Worm (Caenorhabditis elegans): ENCODE measurements around the gene K07E3.2.

The K07E3.2 gene

DNA sequence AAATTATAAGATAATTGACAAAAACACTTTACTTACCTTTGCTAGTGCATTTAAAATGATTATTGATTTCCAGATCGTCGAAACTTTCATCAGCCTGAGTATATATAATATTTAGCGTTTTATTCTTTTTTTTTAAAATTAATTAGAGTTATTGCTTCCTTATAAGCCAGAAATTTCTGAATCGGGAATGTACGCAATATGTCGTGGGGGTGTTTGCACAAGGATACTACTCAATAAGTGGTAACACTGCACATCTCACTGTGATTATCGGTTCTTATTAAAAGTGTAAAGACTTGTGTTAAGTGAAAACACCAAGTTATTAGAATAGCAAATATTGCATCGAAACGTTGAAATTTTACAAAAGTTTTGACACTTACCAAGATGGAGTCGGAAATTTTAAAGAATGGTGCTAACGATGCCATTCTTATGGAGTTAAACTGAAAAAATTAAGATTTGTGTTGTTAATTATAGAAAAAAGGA lies 46.3 kb upstream of the K07E3.2 start, which contains the start of gene dim-1:
Gene dim-1 (minus strand): TSS at position 430 of the 480 bp plus-strand sequence.
- no peak for TF ChIP-seq gei-17 (GFP tag; optimal IDR thresholded peaks at IDR 0.05)
- TF ChIP-seq Y79H2A.3 (GFP tag; conservative IDR thresholded peaks at IDR 0.05), result no peak
- no peak for TF ChIP-seq F57A8.1 (GFP tag; optimal IDR thresholded peaks at IDR 0.05)
- TF ChIP-seq Y53G8AR.9 (GFP tag; conservative IDR thresholded peaks at IDR 0.05), result no peak
- TF ChIP-seq F37B4.10 (GFP tag; IDR thresholded peaks at IDR 0.05), result no peak
- no peak for TF ChIP-seq egrh-3 (GFP tag; IDR thresholded peaks at IDR 0.05)
- TF ChIP-seq ztf-3 (GFP tag; optimal IDR thresholded peaks at IDR 0.05), result no peak
- no peak for TF ChIP-seq cebp-2 (GFP tag; IDR thresholded peaks at IDR 0.05)
- no peak for TF ChIP-seq dpl-1 (GFP tag; optimal IDR thresholded peaks at IDR 0.05)
- no peak for TF ChIP-seq B0336.3 (GFP tag; IDR thresholded peaks at IDR 0.05)

DNA sequence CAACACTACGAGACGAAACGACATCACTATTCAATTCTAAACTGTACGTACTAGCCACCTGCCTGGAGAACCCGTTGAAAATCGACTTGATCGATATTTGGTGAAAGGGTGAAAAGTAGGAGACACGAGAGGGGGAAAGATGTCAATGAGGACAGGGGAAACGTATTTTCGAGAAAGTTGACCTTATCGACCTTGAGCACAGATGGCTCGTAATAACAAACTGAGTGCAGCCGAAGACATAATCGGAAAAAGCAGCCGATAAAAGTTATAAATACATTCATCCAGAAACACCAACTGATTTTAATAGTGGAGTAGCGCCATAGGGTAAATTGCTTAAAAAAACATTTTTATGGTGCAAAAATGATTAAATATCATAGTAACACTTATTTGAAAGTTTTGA lies 44.1 kb upstream of the K07E3.2 start:
- TF ChIP-seq attf-6 (GFP tag; IDR thresholded peaks at IDR 0.05) (no peak), ekl-4 (GFP tag; IDR thresholded peaks at IDR 0.05) (no peak), Y53G8AR.9 (GFP tag; conservative IDR thresholded peaks at IDR 0.05) (no peak), mes-4 (tag; optimal IDR thresholded peaks at IDR 0.05) (no peak), F37B4.10 (GFP tag; IDR thresholded peaks at IDR 0.05) (no peak), lsl-1 (GFP tag; optimal IDR thresholded peaks at IDR 0.05) (no peak), lir-1 (GFP tag; conservative IDR thresholded peaks at IDR 0.05) (no peak), nhr-27 (tag; optimal IDR thresholded peaks at IDR 0.05) (no peak), C06A6.2 (GFP tag; conservative IDR thresholded peaks at IDR 0.05) (no peak), tlf-1 (GFP tag; optimal IDR thresholded peaks at IDR 0.05) (no peak), Y79H2A.3 (GFP tag; conservative IDR thresholded peaks at IDR 0.05) (no peak), F39B2.1 (GFP tag; IDR thresholded peaks at IDR 0.05) (no peak), lin-40 (tag; optimal IDR thresholded peaks at IDR 0.05) (no peak), ceh-58 (GFP tag; IDR thresholded peaks at IDR 0.05) (no peak)

DNA sequence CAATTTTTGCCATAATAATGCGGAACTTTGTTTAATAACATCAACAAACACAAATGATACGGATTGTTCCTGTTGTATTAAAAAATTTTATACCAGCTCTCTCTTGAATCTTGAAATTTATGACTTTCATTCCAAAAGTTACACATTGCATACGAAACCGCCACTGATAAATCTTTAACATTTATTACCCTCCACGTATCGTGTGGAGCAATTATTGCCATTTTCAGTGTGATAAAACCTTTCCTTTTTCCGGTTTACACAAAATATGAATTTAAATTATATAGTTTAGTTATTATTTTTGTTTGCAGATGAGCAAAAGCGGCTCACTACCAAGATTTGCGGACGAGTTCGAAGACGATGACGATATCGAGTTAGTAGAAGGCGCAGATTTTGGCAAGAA lies 43.3 kb upstream of the K07E3.2 start, which contains the start of gene C18A11.3:
Gene C18A11.3 (plus strand): TSS at position 301 of the 400 bp plus-strand sequence.
- TF ChIP-seq snpc-1.3 (tag; optimal IDR thresholded peaks at IDR 0.05; ENCODE audit: insufficient read depth) (no peak), F39B2.1 (GFP tag; IDR thresholded peaks at IDR 0.05) (no peak), T07F8.4 (tag; optimal IDR thresholded peaks at IDR 0.05) (no peak), lsy-27 (tag; optimal IDR thresholded peaks at IDR 0.05; ENCODE audit: borderline replicate concordance, insufficient read depth) (no peak), nfyb-1 (GFP tag; IDR thresholded peaks at IDR 0.05) (no peak), rpc-1 (optimal IDR thresholded peaks at IDR 0.05) (no peak), rpc-1 (tag; optimal IDR thresholded peaks at IDR 0.05) (no peak), ekl-4 (GFP tag; IDR thresholded peaks at IDR 0.05) (no peak), bed-2 (GFP tag; IDR thresholded peaks at IDR 0.05) (no peak), ztf-3 (GFP tag; optimal IDR thresholded peaks at IDR 0.05) (no peak), madf-3 (GFP tag; IDR thresholded peaks at IDR 0.05) (no peak), somi-1 (GFP tag; optimal IDR thresholded peaks at IDR 0.05) (no peak), F22D6.2 (tag; optimal IDR thresholded peaks at IDR 0.05) (no peak), F52B5.7 (tag; optimal IDR thresholded peaks at IDR 0.05) (no peak)

DNA sequence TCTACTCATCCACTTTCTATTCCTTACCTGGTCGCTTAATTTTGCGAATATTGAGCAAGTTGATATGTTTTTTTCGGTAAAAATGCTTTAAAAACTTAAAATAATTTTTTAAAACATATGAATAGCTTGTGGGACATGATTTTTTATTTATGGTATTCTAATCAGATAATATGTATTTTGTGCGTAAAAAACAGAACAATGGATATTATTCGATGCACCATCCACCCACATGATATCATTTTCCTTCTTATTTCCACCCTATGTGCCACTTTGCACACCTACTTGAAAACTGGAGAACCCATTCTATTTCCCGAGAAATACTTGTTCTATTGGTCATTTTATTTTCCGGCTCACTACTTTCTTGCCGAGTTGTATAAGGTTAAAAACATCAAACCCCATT lies 36.8 kb upstream of the K07E3.2 start, which contains the start of gene C18A11.2:
Gene C18A11.2 (plus strand): TSS at position 301 of the 400 bp plus-strand sequence.
- no peak for TF ChIP-seq nhr-179 (tag; optimal IDR thresholded peaks at IDR 0.05)
- no peak for TF ChIP-seq hmg-1.2 (GFP tag; IDR thresholded peaks at IDR 0.05)
- TF ChIP-seq ZK185.1 (tag; optimal IDR thresholded peaks at IDR 0.05; ENCODE audit: poor library complexity, severe bottlenecking), result no peak
- TF ChIP-seq cebp-1 (GFP tag; IDR thresholded peaks at IDR 0.05), result no peak
- no peak for TF ChIP-seq cebp-1 (tag; optimal IDR thresholded peaks at IDR 0.05)
- TF ChIP-seq Y95B8A.8 (GFP tag; IDR thresholded peaks at IDR 0.05), result no peak
- no peak for TF ChIP-seq F55B11.4 (tag; optimal IDR thresholded peaks at IDR 0.05; ENCODE audit: borderline replicate concordance, insufficient read depth)
- TF ChIP-seq pha-4 (tag; optimal IDR thresholded peaks at IDR 0.05), result no peak
- no peak for TF ChIP-seq Y79H2A.3 (GFP tag; conservative IDR thresholded peaks at IDR 0.05)
- no peak for TF ChIP-seq gei-17 (GFP tag; optimal IDR thresholded peaks at IDR 0.05)
- no peak for TF ChIP-seq let-526 (GFP tag; IDR thresholded peaks at IDR 0.05)
- no peak for TF ChIP-seq ztf-3 (GFP tag; optimal IDR thresholded peaks at IDR 0.05)
- TF ChIP-seq ekl-4 (GFP tag; IDR thresholded peaks at IDR 0.05), result no peak
